In the genomic region with DNA sequence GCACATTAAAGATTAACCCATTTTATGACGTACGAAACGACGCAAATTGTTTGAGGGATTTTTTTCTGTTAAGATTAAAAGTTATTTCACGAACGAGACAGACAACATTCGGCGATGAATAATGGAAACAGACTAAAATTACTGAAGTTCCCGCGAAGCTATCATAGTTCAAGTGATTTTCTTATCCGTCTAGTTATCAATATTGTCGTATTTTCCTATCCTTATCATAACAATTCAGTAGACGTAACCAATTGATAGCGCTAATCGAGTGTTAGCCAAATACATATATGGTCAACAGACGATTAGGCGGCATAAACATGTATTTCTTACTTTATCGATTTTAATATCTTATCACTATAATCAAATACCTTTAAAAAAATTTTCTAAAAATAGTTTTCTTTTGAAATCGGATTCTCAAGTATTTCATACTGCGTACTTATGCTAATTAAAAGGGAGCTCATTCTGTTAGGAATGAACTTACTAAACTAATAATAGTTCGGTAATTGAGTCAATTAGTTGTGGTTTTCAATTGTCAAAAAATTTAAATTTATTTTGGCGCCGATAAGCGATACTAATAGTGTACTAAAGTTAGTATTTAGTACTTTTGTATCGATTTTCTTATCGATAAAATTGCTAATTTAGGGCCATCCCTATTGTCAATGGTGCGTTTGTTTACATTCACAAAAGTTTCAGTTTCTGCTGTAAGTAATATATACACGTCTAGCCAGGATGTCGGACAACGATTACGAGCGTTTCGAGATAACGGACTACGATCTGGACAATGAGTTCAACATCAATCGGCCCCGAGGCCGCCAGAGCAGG, we compare ENCODE assay signal across 1 fruit fly cellular context.
TF ChIP-seq lines count a peak whose summit lies in the region.

TSS of gene CG11149 (minus strand) at position 493 of the 822 bp plus-strand sequence.
TSS of gene sip1 (plus strand) at position 645 of the 822 bp plus-strand sequence.

TF ChIP-seq in whole organism, embryonic, 481 proteins besides CTCF, POLR2A, EP300 and RAD21 (continued from another document and continues in another):
- TF ChIP-seq so (GFP tag; IDR thresholded peaks at IDR 0.05; lab: Robert Waterston, UW) (no peak), fd3F (GFP tag; optimal IDR thresholded peaks at IDR 0.05; lab: Kevin White, UChicago) (no peak), crol (GFP tag; IDR thresholded peaks at IDR 0.05; lab: Robert Waterston, UW) (no peak), CG11696 (GFP tag; IDR thresholded peaks at IDR 0.05; lab: Robert Waterston, UW) (no peak), CG18764 (GFP tag; optimal IDR thresholded peaks at IDR 0.05; lab: Kevin White, UChicago) (no peak), en (GFP tag; optimal IDR thresholded peaks at IDR 0.05; lab: Kevin White, UChicago) (no peak), gfzf (GFP tag; optimal IDR thresholded peaks at IDR 0.05; lab: Kevin White, UChicago) (no peak), CG13424 (tag; optimal IDR thresholded peaks at IDR 0.05; lab: Kevin White, UChicago) (no peak), CG13296 (GFP tag; optimal IDR thresholded peaks at IDR 0.05; lab: Kevin White, UChicago) (no peak), CG1602 (GFP tag; optimal IDR thresholded peaks at IDR 0.05; lab: Kevin White, UChicago) (no peak), CG13287 (GFP tag; IDR thresholded peaks at IDR 0.05; lab: Robert Waterston, UW; ENCODE audit: partially characterized antibody) (peak; percentile 81), rib (GFP tag; IDR thresholded peaks at IDR 0.05; lab: Robert Waterston, UW) (no peak), al (GFP tag; IDR thresholded peaks at IDR 0.05; lab: Robert Waterston, UW) (no peak), gem (tag; optimal IDR thresholded peaks at IDR 0.05; lab: Kevin White, UChicago) (no peak), gro (GFP tag; optimal IDR thresholded peaks at IDR 0.05; lab: Kevin White, UChicago) (no peak), C15 (GFP tag; IDR thresholded peaks at IDR 0.05; lab: Robert Waterston, UW) (no peak), vnd (GFP tag; IDR thresholded peaks at IDR 0.05; lab: Robert Waterston, UW; ENCODE audit: partially characterized antibody) (peak; percentile 15; the same call in 1 of the 3 replicates), CG3281 (GFP tag; optimal IDR thresholded peaks at IDR 0.05; lab: Kevin White, UChicago) (no peak), grn (GFP tag; optimal IDR thresholded peaks at IDR 0.05; lab: Kevin White, UChicago) (peak; percentile 70), sd (tag; optimal IDR thresholded peaks at IDR 0.05; lab: Kevin White, UChicago) (peak; percentile 29), CG3847 (GFP tag; IDR thresholded peaks at IDR 0.05; lab: Robert Waterston, UW) (no peak), CG18599 (GFP tag; optimal IDR thresholded peaks at IDR 0.05; lab: Kevin White, UChicago) (peak; percentile 25), tll (GFP tag; optimal IDR thresholded peaks at IDR 0.05; lab: Kevin White, UChicago) (no peak), CG7786 (GFP tag; optimal IDR thresholded peaks at IDR 0.05; lab: Kevin White, UChicago) (no peak), Awh (GFP tag; IDR thresholded peaks at IDR 0.05; lab: Robert Waterston, UW) (no peak), nerfin-1 (tag; optimal IDR thresholded peaks at IDR 0.05; lab: Kevin White, UChicago) (peak; percentile 85), CG1024 (GFP tag; IDR thresholded peaks at IDR 0.05; lab: Robert Waterston, UW) (no peak), Sox102F (GFP tag; optimal IDR thresholded peaks at IDR 0.05; lab: Kevin White, UChicago) (no peak), Pdp1 (GFP tag; optimal IDR thresholded peaks at IDR 0.05; lab: Kevin White, UChicago) (peak in 1 of 2 experiments; percentile 20), stc (GFP tag; IDR thresholded peaks at IDR 0.05; lab: Robert Waterston, UW) (no peak), Dbx (GFP tag; IDR thresholded peaks at IDR 0.05; lab: Robert Waterston, UW) (no peak), ranshi (GFP tag; IDR thresholded peaks at IDR 0.05; lab: Robert Waterston, UW) (no peak), CG17912 (GFP tag; optimal IDR thresholded peaks at IDR 0.05; lab: Kevin White, UChicago) (no peak), CG11093 (GFP tag; IDR thresholded peaks at IDR 0.05; lab: Robert Waterston, UW) (no peak), Oli (tag; optimal IDR thresholded peaks at IDR 0.05; lab: Kevin White, UChicago) (no peak), Xbp1 (GFP tag; optimal IDR thresholded peaks at IDR 0.05; lab: Kevin White, UChicago) (no peak), stwl (tag; optimal IDR thresholded peaks at IDR 0.05; lab: Kevin White, UChicago) (peak; percentile 77), CG7357 (GFP tag; IDR thresholded peaks at IDR 0.05; lab: Robert Waterston, UW) (no peak), Lhr (GFP tag; optimal IDR thresholded peaks at IDR 0.05; lab: Kevin White, UChicago) (no peak), hbn (GFP tag; IDR thresholded peaks at IDR 0.05; lab: Robert Waterston, UW; ENCODE audit: partially characterized antibody) (peak; percentile 73), CG4360 (GFP tag; IDR thresholded peaks at IDR 0.05; lab: Robert Waterston, UW) (no peak), ftz-f1 (GFP tag; optimal IDR thresholded peaks at IDR 0.05; lab: Kevin White, UChicago) (no peak), schlank (tag; optimal IDR thresholded peaks at IDR 0.05; lab: Kevin White, UChicago) (no peak), ems (GFP tag; optimal IDR thresholded peaks at IDR 0.05; lab: Kevin White, UChicago) (no peak), prd (optimal IDR thresholded peaks at IDR 0.05; lab: Kevin White, UChicago) (no peak), prd (GFP tag; IDR thresholded peaks at IDR 0.05; lab: Robert Waterston, UW) (no peak), CG2199 (GFP tag; IDR thresholded peaks at IDR 0.05; lab: Robert Waterston, UW) (no peak), CG18619 (GFP tag; optimal IDR thresholded peaks at IDR 0.05; lab: Kevin White, UChicago) (no peak), CG16813 (GFP tag; IDR thresholded peaks at IDR 0.05; lab: Robert Waterston, UW; ENCODE audit: partially characterized antibody) (peak; percentile 48; the same call in 1 of the 3 replicates), HLH54F (GFP tag; optimal IDR thresholded peaks at IDR 0.05; lab: Kevin White, UChicago) (no peak), chinmo (GFP tag; IDR thresholded peaks at IDR 0.05; lab: Robert Waterston, UW; ENCODE audit: partially characterized antibody) (peak; percentile 82; the same call in 1 of the 4 replicates), NfI (GFP tag; optimal IDR thresholded peaks at IDR 0.05; lab: Kevin White, UChicago) (no peak), ac (GFP tag; optimal IDR thresholded peaks at IDR 0.05; lab: Kevin White, UChicago) (no peak), onecut (GFP tag; IDR thresholded peaks at IDR 0.05; lab: Robert Waterston, UW) (no peak), unpg (GFP tag; optimal IDR thresholded peaks at IDR 0.05; lab: Kevin White, UChicago) (no peak), Ravus (GFP tag; IDR thresholded peaks at IDR 0.05; lab: Robert Waterston, UW) (no peak), PHDP (tag; optimal IDR thresholded peaks at IDR 0.05; lab: Kevin White, UChicago) (no peak), Xrp1 (GFP tag; IDR thresholded peaks at IDR 0.05; lab: Robert Waterston, UW) (no peak), Max (GFP tag; optimal IDR thresholded peaks at IDR 0.05; lab: Kevin White, UChicago) (no peak), CG12744 (GFP tag; optimal IDR thresholded peaks at IDR 0.05; lab: Kevin White, UChicago) (no peak), Hr39 (optimal IDR thresholded peaks at IDR 0.05; lab: Kevin White, UChicago) (no peak), tup (GFP tag; optimal IDR thresholded peaks at IDR 0.05; lab: Kevin White, UChicago) (no peak), Stat92E (GFP tag; optimal IDR thresholded peaks at IDR 0.05; lab: Kevin White, UChicago) (peak in 1 of 3 experiments; percentile 21), Chrac-16 (GFP tag; optimal IDR thresholded peaks at IDR 0.05; lab: Kevin White, UChicago) (no peak), CG3163 (GFP tag; optimal IDR thresholded peaks at IDR 0.05; lab: Kevin White, UChicago) (no peak), cas (GFP tag; IDR thresholded peaks at IDR 0.05; lab: Robert Waterston, UW) (no peak), bbx (GFP tag; IDR thresholded peaks at IDR 0.05; lab: Robert Waterston, UW; ENCODE audit: partially characterized antibody) (peak; percentile 67), zfh1 (GFP tag; IDR thresholded peaks at IDR 0.05; lab: Robert Waterston, UW) (no peak), Dref (GFP tag; IDR thresholded peaks at IDR 0.05; lab: Robert Waterston, UW) (peak; percentile 69), grau (tag; optimal IDR thresholded peaks at IDR 0.05; lab: Kevin White, UChicago) (no peak), hkb (optimal IDR thresholded peaks at IDR 0.05; lab: Kevin White, UChicago) (no peak), hkb (GFP tag; IDR thresholded peaks at IDR 0.05; lab: Robert Waterston, UW) (no peak), CG10654 (GFP tag; optimal IDR thresholded peaks at IDR 0.05; lab: Kevin White, UChicago) (no peak), jing (GFP tag; optimal IDR thresholded peaks at IDR 0.05; lab: Kevin White, UChicago) (no peak), Deaf1 (tag; optimal IDR thresholded peaks at IDR 0.05; lab: Kevin White, UChicago) (no peak), CG7372 (GFP tag; IDR thresholded peaks at IDR 0.05; lab: Robert Waterston, UW) (no peak), croc (GFP tag; conservative IDR thresholded peaks at IDR 0.05; lab: Robert Waterston, UW) (no peak), slbo (GFP tag; IDR thresholded peaks at IDR 0.05; lab: Robert Waterston, UW) (no peak), CG10959 (GFP tag; IDR thresholded peaks at IDR 0.05; lab: Robert Waterston, UW) (no peak), CG6791 (GFP tag; IDR thresholded peaks at IDR 0.05; lab: Robert Waterston, UW; ENCODE audit: partially characterized antibody) (peak; percentile 46; the same call in 1 of the 3 replicates), CG15514 (GFP tag; optimal IDR thresholded peaks at IDR 0.05; lab: Kevin White, UChicago) (no peak), Sry-δ (GFP tag; optimal IDR thresholded peaks at IDR 0.05; lab: Kevin White, UChicago) (peak; percentile 74), CG17568 (GFP tag; optimal IDR thresholded peaks at IDR 0.05; lab: Kevin White, UChicago) (no peak), dmrt99B (tag; optimal IDR thresholded peaks at IDR 0.05; lab: Kevin White, UChicago) (no peak), gt (GFP tag; IDR thresholded peaks at IDR 0.05; lab: Robert Waterston, UW) (no peak), CG3065 (GFP tag; optimal IDR thresholded peaks at IDR 0.05; lab: Kevin White, UChicago) (no peak), dpn (GFP tag; optimal IDR thresholded peaks at IDR 0.05; lab: Kevin White, UChicago) (no peak), chn (GFP tag; optimal IDR thresholded peaks at IDR 0.05; lab: Kevin White, UChicago) (no peak), scrt (GFP tag; optimal IDR thresholded peaks at IDR 0.05; lab: Kevin White, UChicago) (no peak), MBD-R2 (GFP tag; IDR thresholded peaks at IDR 0.05; lab: Robert Waterston, UW) (peak; percentile 39; the same call in 1 of the 2 replicates), exex (tag; optimal IDR thresholded peaks at IDR 0.05; lab: Kevin White, UChicago) (peak; percentile 94), Doc3 (GFP tag; IDR thresholded peaks at IDR 0.05; lab: Robert Waterston, UW; ENCODE audit: partially characterized antibody) (peak; percentile 75), fd64A (GFP tag; optimal IDR thresholded peaks at IDR 0.05; lab: Kevin White, UChicago) (no peak), CG15073 (GFP tag; optimal IDR thresholded peaks at IDR 0.05; lab: Kevin White, UChicago) (no peak), lov (optimal IDR thresholded peaks at IDR 0.05; lab: Kevin White, UChicago) (no peak), lov (GFP tag; IDR thresholded peaks at IDR 0.05; lab: Robert Waterston, UW) (no peak), vvl (GFP tag; IDR thresholded peaks at IDR 0.05; lab: Robert Waterston, UW) (peak; percentile 37; the same call in 1 of the 2 replicates), CG4617 (GFP tag; optimal IDR thresholded peaks at IDR 0.05; lab: Kevin White, UChicago; ENCODE audit: borderline replicate concordance) (no peak), zfh2 (GFP tag; optimal IDR thresholded peaks at IDR 0.05; lab: Kevin White, UChicago) (no peak), fru (optimal IDR thresholded peaks at IDR 0.05; lab: Kevin White, UChicago) (no peak), seq (GFP tag; IDR thresholded peaks at IDR 0.05; lab: Robert Waterston, UW) (no peak), corto (GFP tag; optimal IDR thresholded peaks at IDR 0.05; lab: Kevin White, UChicago) (no peak), insv (GFP tag; optimal IDR thresholded peaks at IDR 0.05; lab: Kevin White, UChicago) (no peak), CG2120 (GFP tag; optimal IDR thresholded peaks at IDR 0.05; lab: Kevin White, UChicago) (no peak), CG6654 (GFP tag; optimal IDR thresholded peaks at IDR 0.05; lab: Kevin White, UChicago) (no peak), CG15269 (tag; optimal IDR thresholded peaks at IDR 0.05; lab: Kevin White, UChicago) (no peak), otp (GFP tag; IDR thresholded peaks at IDR 0.05; lab: Robert Waterston, UW) (no peak), tin (GFP tag; optimal IDR thresholded peaks at IDR 0.05; lab: Kevin White, UChicago) (no peak), Dp (GFP tag; optimal IDR thresholded peaks at IDR 0.05; lab: Kevin White, UChicago) (peak; percentile 87), slou (GFP tag; optimal IDR thresholded peaks at IDR 0.05; lab: Kevin White, UChicago) (no peak), Ets97D (GFP tag; optimal IDR thresholded peaks at IDR 0.05; lab: Kevin White, UChicago) (no peak), CG17186 (GFP tag; optimal IDR thresholded peaks at IDR 0.05; lab: Kevin White, UChicago) (no peak), Drgx (GFP tag; IDR thresholded peaks at IDR 0.05; lab: Robert Waterston, UW) (no peak), CkIIα-i1 (GFP tag; IDR thresholded peaks at IDR 0.05; lab: Robert Waterston, UW) (no peak), zen2 (GFP tag; IDR thresholded peaks at IDR 0.05; lab: Robert Waterston, UW; ENCODE audit: partially characterized antibody) (peak; percentile 76; the same call in 2 of the 3 replicates), Gsc (GFP tag; IDR thresholded peaks at IDR 0.05; lab: Robert Waterston, UW) (no peak), Atf-2 (GFP tag; optimal IDR thresholded peaks at IDR 0.05; lab: Kevin White, UChicago) (no peak), CG15479 (GFP tag; optimal IDR thresholded peaks at IDR 0.05; lab: Kevin White, UChicago) (no peak), CG8290 (GFP tag; optimal IDR thresholded peaks at IDR 0.05; lab: Kevin White, UChicago) (no peak), CG8290 (tag; optimal IDR thresholded peaks at IDR 0.05; lab: Kevin White, UChicago) (no peak), CG14860 (GFP tag; IDR thresholded peaks at IDR 0.05; lab: Robert Waterston, UW; ENCODE audit: partially characterized antibody) (peak; percentile 54; the same call in 1 of the 3 replicates), vfl (GFP tag; optimal IDR thresholded peaks at IDR 0.05; lab: Kevin White, UChicago) (no peak), lmd (GFP tag; IDR thresholded peaks at IDR 0.05; lab: Robert Waterston, UW) (no peak), CG3726 (GFP tag; IDR thresholded peaks at IDR 0.05; lab: Robert Waterston, UW) (no peak), pfk (GFP tag; optimal IDR thresholded peaks at IDR 0.05; lab: Kevin White, UChicago) (no peak)
